Worm (Caenorhabditis elegans) whole organism, L3 larva: ENCODE data around the gene R10E4.9.
A peak's percentile ranks its signal among the peaks of the same experiment; 100 is the strongest.

Source experiments
- R02D3.7 ChIP-seq: fragments of 150-350 bp; optimal IDR thresholded peaks from 2 replicates; lab custom pipeline; 2014; ENCODE audit warnings: missing biosample characterization, missing genetic modification characterization
- ZK546.5 ChIP-seq: sonication (generic microtip); optimal IDR thresholded peaks from 2 replicates; lab custom pipeline; 2017; ENCODE audit warnings: missing biosample characterization, missing genetic modification characterization
- aly-2 ChIP-seq: fragments of 150-350 bp; optimal IDR thresholded peaks from 2 replicates; lab custom pipeline; 2014; ENCODE audit warnings: missing biosample characterization, missing genetic modification characterization
- ceh-16 ChIP-seq: sonication (generic microtip); optimal IDR thresholded peaks from 2 replicates; lab custom pipeline; 2017; ENCODE audit warnings: missing biosample characterization, missing genetic modification characterization
- ceh-28 ChIP-seq: fragments of 150-350 bp; optimal IDR thresholded peaks from 2 replicates; lab custom pipeline; 2014; ENCODE audit warnings: missing biosample characterization, missing genetic modification reagents, missing genetic modification characterization
- ceh-9 ChIP-seq: sonication (generic microtip); optimal IDR thresholded peaks from 2 replicates; lab custom pipeline; 2018; ENCODE audit warnings: missing biosample characterization, missing genetic modification characterization
- daf-12 ChIP-seq: fragments of 150-350 bp; optimal IDR thresholded peaks from 2 replicates; lab custom pipeline; 2014; ENCODE audit warnings: missing biosample characterization, missing genetic modification reagents, missing genetic modification characterization
- egl-27 ChIP-seq: sonication (generic microtip); optimal IDR thresholded peaks from 4 replicates; lab custom pipeline; 2017; ENCODE audit warnings: missing biosample characterization, missing genetic modification reagents, missing genetic modification characterization
- egl-5 ChIP-seq: fragments of 150-350 bp; optimal IDR thresholded peaks from 2 replicates; lab custom pipeline; 2017; ENCODE audit warnings: missing biosample characterization, missing genetic modification reagents, missing genetic modification characterization, inconsistent platforms
- elt-1 ChIP-seq: fragments of 150-350 bp; optimal IDR thresholded peaks from 2 replicates; lab custom pipeline; 2014; ENCODE audit warnings: missing biosample characterization, missing genetic modification characterization
- elt-2 ChIP-seq: sonication (generic microtip); optimal IDR thresholded peaks from 2 replicates; lab custom pipeline; 2016; ENCODE audit warnings: missing genetic modification reagents, mild to moderate bottlenecking, missing genetic modification characterization, missing compliant biosample characterization
- elt-3 ChIP-seq, 3 experiments: fragments of 150-350 bp in 1 of 3; sonication (generic microtip) in 2 of 3; optimal IDR thresholded peaks; 2 replicates in 2 of 3; 4 replicates in 1 of 3; lab custom pipeline; 2014 to 2017; ENCODE audit warnings: missing biosample characterization in 3 of 3, missing genetic modification characterization in 3 of 3
- eor-1 ChIP-seq, 2 experiments: fragments of 150-350 bp; optimal IDR thresholded peaks; 2 replicates each; lab custom pipeline; 2014 to 2018; ENCODE audit warnings: missing biosample characterization in 2 of 2, missing genetic modification characterization in 2 of 2
- fkh-10 ChIP-seq: sonication (generic microtip); optimal IDR thresholded peaks from 2 replicates; lab custom pipeline; 2017; ENCODE audit warnings: missing biosample characterization, missing genetic modification reagents, missing genetic modification characterization
- fos-1 ChIP-seq: fragments of 150-350 bp; optimal IDR thresholded peaks from 2 replicates; lab custom pipeline; 2014; ENCODE audit warnings: missing biosample characterization, missing genetic modification characterization
- hmg-11 ChIP-seq: sonication (generic microtip); optimal IDR thresholded peaks from 2 replicates; lab custom pipeline; 2016; ENCODE audit warnings: missing genetic modification characterization, missing compliant biosample characterization
- jun-1 ChIP-seq: fragments of 150-350 bp; optimal IDR thresholded peaks from 2 replicates; lab custom pipeline; 2014; ENCODE audit warnings: missing biosample characterization, missing genetic modification reagents, missing genetic modification characterization
- lin-15B ChIP-seq: fragments of 150-350 bp; optimal IDR thresholded peaks from 2 replicates; lab custom pipeline; 2014; ENCODE audit warnings: missing biosample characterization, missing genetic modification characterization
- lin-39 ChIP-seq: fragments of 150-350 bp; optimal IDR thresholded peaks from 2 replicates; lab custom pipeline; 2018; ENCODE audit warnings: missing biosample characterization, missing genetic modification reagents, missing genetic modification characterization
- lsy-12 ChIP-seq: sonication (generic microtip); optimal IDR thresholded peaks from 2 replicates; lab custom pipeline; 2016; ENCODE audit warnings: mild to moderate bottlenecking, missing genetic modification characterization, missing compliant biosample characterization
- mdl-1 ChIP-seq: fragments of 150-350 bp; optimal IDR thresholded peaks from 2 replicates; lab custom pipeline; 2014; ENCODE audit warnings: missing biosample characterization, missing genetic modification characterization
- mml-1 ChIP-seq: fragments of 150-350 bp; sonication (generic microtip); optimal IDR thresholded peaks from 3 replicates; lab custom pipeline; 2014; ENCODE audit warnings: missing biosample characterization, missing genetic modification characterization
- nfya-1 ChIP-seq: sonication (generic microtip); optimal IDR thresholded peaks from 2 replicates; lab custom pipeline; 2017; ENCODE audit warnings: missing genetic modification characterization, mild to moderate bottlenecking, missing compliant biosample characterization, antibody characterized with exemption, moderate library complexity; ENCODE audit not compliant: insufficient read depth
- nhr-11 ChIP-seq: fragments of 150-350 bp; optimal IDR thresholded peaks from 2 replicates; lab custom pipeline; 2014; ENCODE audit warnings: missing biosample characterization, missing genetic modification characterization
- nhr-23 ChIP-seq: fragments of 150-350 bp; optimal IDR thresholded peaks from 2 replicates; lab custom pipeline; 2014; ENCODE audit warnings: missing biosample characterization, missing genetic modification reagents, missing genetic modification characterization
- nhr-237 ChIP-seq: fragments of 150-350 bp; optimal IDR thresholded peaks from 2 replicates; lab custom pipeline; 2014; ENCODE audit warnings: missing biosample characterization, missing genetic modification characterization
- nhr-25 ChIP-seq: sonication (generic microtip); optimal IDR thresholded peaks from 2 replicates; lab custom pipeline; 2017; ENCODE audit warnings: missing biosample characterization, missing genetic modification characterization
- nhr-43 ChIP-seq: sonication (generic microtip); optimal IDR thresholded peaks from 2 replicates; lab custom pipeline; 2016; ENCODE audit warnings: mild to moderate bottlenecking, missing genetic modification characterization, missing compliant biosample characterization; ENCODE audit not compliant: poor library complexity, severe bottlenecking
- nhr-76 ChIP-seq: fragments of 150-350 bp; sonication (generic microtip); optimal IDR thresholded peaks from 5 replicates; lab custom pipeline; 2014; ENCODE audit warnings: missing biosample characterization, missing genetic modification characterization
- nhr-77 ChIP-seq: fragments of 150-350 bp; optimal IDR thresholded peaks from 2 replicates; lab custom pipeline; 2014; ENCODE audit warnings: missing biosample characterization, missing genetic modification characterization
- pha-4 ChIP-seq: fragments of 150-350 bp; optimal IDR thresholded peaks from 2 replicates; lab custom pipeline; 2014; ENCODE audit warnings: missing biosample characterization, missing genetic modification reagents, missing genetic modification characterization
- pqm-1 ChIP-seq: fragments of 150-350 bp; optimal IDR thresholded peaks from 2 replicates; lab custom pipeline; 2017; ENCODE audit warnings: missing biosample characterization, missing genetic modification characterization, inconsistent platforms
- skn-1 ChIP-seq: fragments of 150-350 bp; optimal IDR thresholded peaks from 2 replicates; lab custom pipeline; 2014; ENCODE audit warnings: missing biosample characterization, missing genetic modification characterization
- snpc-4 ChIP-seq: fragments of 150-350 bp; optimal IDR thresholded peaks from 2 replicates; lab custom pipeline; 2014; ENCODE audit warnings: missing biosample characterization, missing genetic modification characterization
- tbx-2 ChIP-seq: sonication (generic microtip); optimal IDR thresholded peaks from 2 replicates; lab custom pipeline; 2016; ENCODE audit warnings: mild to moderate bottlenecking, missing genetic modification characterization, missing compliant biosample characterization
- unc-39 ChIP-seq: sonication (generic microtip); optimal IDR thresholded peaks from 4 replicates; lab custom pipeline; 2017; ENCODE audit warnings: missing biosample characterization, missing genetic modification characterization
- unc-62 ChIP-seq: fragments of 150-350 bp; sonication (generic microtip); optimal IDR thresholded peaks from 4 replicates; lab custom pipeline; 2014; ENCODE audit warnings: missing biosample characterization, missing genetic modification reagents, missing genetic modification characterization
- zag-1 ChIP-seq: fragments of 150-350 bp; optimal IDR thresholded peaks from 2 replicates; lab custom pipeline; 2014; ENCODE audit warnings: missing biosample characterization, missing genetic modification characterization
- ztf-11 ChIP-seq: fragments of 150-350 bp; optimal IDR thresholded peaks from 2 replicates; lab custom pipeline; 2014; ENCODE audit warnings: missing biosample characterization, missing genetic modification characterization
- ztf-4 ChIP-seq: fragments of 150-350 bp; optimal IDR thresholded peaks from 2 replicates; lab custom pipeline; 2014; ENCODE audit warnings: missing biosample characterization, missing genetic modification characterization

The R10E4.9 gene

DNA sequence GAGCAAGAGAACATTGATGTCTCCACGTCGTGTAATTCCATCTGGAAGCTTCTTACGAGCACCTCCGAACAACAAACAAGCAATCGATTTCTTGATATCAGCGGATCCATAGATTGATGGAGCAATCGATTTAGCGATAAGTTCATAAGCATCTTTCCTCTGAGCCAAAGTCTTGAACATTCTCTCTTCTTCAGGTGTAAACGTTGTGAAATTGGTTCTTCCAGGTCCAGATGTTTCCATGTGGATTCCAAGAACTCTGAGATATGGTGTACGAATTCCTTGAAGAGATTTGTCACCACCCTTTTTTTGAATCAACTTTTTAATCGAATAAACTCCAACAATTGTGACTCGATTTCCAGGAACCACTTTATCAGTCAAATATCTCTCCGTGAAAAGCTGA lies 12.2 kb downstream of the R10E4.9 start:
- TF ChIP-seq unc-62 (GFP tag; lab: Kevin White, UChicago) (no peak), lsy-12 (tag; lab: Kevin White, UChicago) (no peak), egl-27 (no peak), nhr-76 (tag; lab: Kevin White, UChicago) (no peak), nhr-23 (no peak), ceh-28 (tag; lab: Kevin White, UChicago) (no peak), aly-2 (tag; lab: Kevin White, UChicago) (no peak), hmg-11 (no peak), mdl-1 (tag; lab: Kevin White, UChicago) (no peak)

- TF ChIP-seq skn-1 (tag; lab: Kevin White, UChicago) (no peak), zag-1 (tag; lab: Kevin White, UChicago) (no peak)
These were observed 14.8 kb downstream of the R10E4.9 start, which contains the start of gene R10E4.3 for ce11 chrIII:4287379-4287778. R10E4.3 (minus strand) TSS chrIII:4287479.

ce11 chrIII:4284732-4285165 lies 17.4 kb downstream of the R10E4.9 start:
- TF ChIP-seq egl-5 (tag; lab: Kevin White, UChicago): no peak
- no peak for TF ChIP-seq unc-62 (GFP tag; lab: Kevin White, UChicago)
- peak; percentile 16 for TF ChIP-seq fos-1 (tag; lab: Kevin White, UChicago)
- TF ChIP-seq jun-1 (tag; lab: Kevin White, UChicago): peak; percentile 84
- peak; percentile 57 for TF ChIP-seq egl-27
- peak; percentile 94 for TF ChIP-seq nhr-43 (tag; lab: Kevin White, UChicago)
- peak; percentile 11 for TF ChIP-seq R02D3.7 (tag; lab: Kevin White, UChicago)
- TF ChIP-seq ztf-11: no peak
- peak; percentile 43 for TF ChIP-seq snpc-4 (tag; lab: Kevin White, UChicago)
- no peak for TF ChIP-seq unc-39 (tag; lab: Kevin White, UChicago)
- TF ChIP-seq pha-4 (tag; lab: Kevin White, UChicago): peak; percentile 99
- TF ChIP-seq nfya-1 (tag; lab: Kevin White, UChicago): peak; percentile 73
- peak; percentile 76 for TF ChIP-seq lsy-12 (tag; lab: Kevin White, UChicago)
- TF ChIP-seq nhr-25 (tag; lab: Kevin White, UChicago): peak; percentile 95
- no peak for TF ChIP-seq nhr-77 (tag; lab: Kevin White, UChicago)
- peak in 1 of 3 experiments; percentile 27 for TF ChIP-seq elt-3 (tag; optimal IDR thresholded peaks at IDR 0.05; lab: Kevin White, UChicago)
- TF ChIP-seq elt-1 (tag; lab: Kevin White, UChicago): peak; percentile 28
- TF ChIP-seq mdl-1 (tag; lab: Kevin White, UChicago): peak; percentile 70
- TF ChIP-seq lin-15B: peak; percentile 40
- peak; percentile 30 for TF ChIP-seq pqm-1 (tag; lab: Kevin White, UChicago)
- TF ChIP-seq hmg-11: peak; percentile 69
- peak; percentile 60 for TF ChIP-seq ceh-28 (tag; lab: Kevin White, UChicago)
- no peak for TF ChIP-seq ztf-4 (tag; lab: Kevin White, UChicago)
- peak; percentile 49 for TF ChIP-seq tbx-2 (tag; lab: Kevin White, UChicago)
- TF ChIP-seq elt-2 (tag; lab: Kevin White, UChicago): peak; percentile 77
- peak; percentile 4 for TF ChIP-seq lin-39
- peak; percentile 93 for TF ChIP-seq nhr-23

DNA sequence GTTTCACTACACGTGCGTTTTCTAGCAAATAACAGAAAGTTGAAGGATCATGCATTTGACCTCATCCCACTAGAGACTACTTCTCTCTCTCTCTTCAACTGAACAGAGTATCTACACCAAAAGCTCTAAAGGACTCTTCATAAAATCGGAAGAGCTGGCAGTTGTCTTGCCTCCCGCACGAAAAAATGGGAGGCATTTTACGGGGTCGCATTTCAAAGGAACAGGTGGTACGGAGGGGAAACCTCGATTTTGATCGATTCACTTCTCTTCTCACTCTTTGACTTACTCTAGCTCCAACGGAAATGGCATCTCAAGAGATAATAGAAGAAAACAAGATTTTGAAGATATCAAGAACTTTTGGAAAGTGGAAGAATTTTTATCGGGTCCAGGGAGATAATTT lies 19.0 kb downstream of the R10E4.9 start:
- TF ChIP-seq lsy-12 (tag; lab: Kevin White, UChicago) (no peak), eor-1 (tag; optimal IDR thresholded peaks at IDR 0.05; lab: Kevin White, UChicago) (no peak), nhr-237 (tag; lab: Kevin White, UChicago) (no peak), fos-1 (tag; lab: Kevin White, UChicago) (no peak), zag-1 (tag; lab: Kevin White, UChicago) (no peak), unc-62 (GFP tag; lab: Kevin White, UChicago) (no peak), ZK546.5 (tag; lab: Kevin White, UChicago) (no peak), ceh-16 (tag; lab: Kevin White, UChicago) (no peak), nhr-25 (tag; lab: Kevin White, UChicago) (no peak), nfya-1 (tag; lab: Kevin White, UChicago) (peak; percentile 15), snpc-4 (tag; lab: Kevin White, UChicago) (no peak), elt-3 (tag; optimal IDR thresholded peaks at IDR 0.05; lab: Kevin White, UChicago) (no peak), mml-1 (tag; lab: Kevin White, UChicago) (no peak), nhr-11 (tag; lab: Kevin White, UChicago) (peak; percentile 65), daf-12 (tag; lab: Kevin White, UChicago) (no peak), ceh-28 (tag; lab: Kevin White, UChicago) (peak; percentile 32), fkh-10 (no peak), lin-39 (peak; percentile 4), ztf-11 (no peak), elt-2 (tag; lab: Kevin White, UChicago) (no peak), jun-1 (tag; lab: Kevin White, UChicago) (no peak), egl-5 (tag; lab: Kevin White, UChicago) (peak; percentile 45), nhr-43 (tag; lab: Kevin White, UChicago) (no peak), ceh-9 (tag; lab: Kevin White, UChicago) (no peak)
